Fruit fly (Drosophila melanogaster) S2 (cell line): ENCODE results near the gene Sap-r.

ENCODE experiments used
- CG8478 ChIP-seq: fragments of >200 bp; optimal IDR thresholded peaks from 2 replicates; lab custom pipeline; 2018
- CTCF ChIP-seq, 2 experiments: fragments of >200 bp; optimal IDR thresholded peaks; 2 replicates each; lab custom pipeline; 2018

dm6 chr3R:30902061-30902460 is 13.2 kb upstream of the Sap-r start, which contains the start of gene CG33483:
- TF ChIP-seq CG8478 (lab: Kevin White, UChicago) (no peak), CTCF (optimal IDR thresholded peaks at IDR 0.05; lab: Kevin White, UChicago) (no peak)
